Worm (Caenorhabditis elegans): Measurements from ENCODE around the gene srj-14.

Gene srj-14

DNA sequence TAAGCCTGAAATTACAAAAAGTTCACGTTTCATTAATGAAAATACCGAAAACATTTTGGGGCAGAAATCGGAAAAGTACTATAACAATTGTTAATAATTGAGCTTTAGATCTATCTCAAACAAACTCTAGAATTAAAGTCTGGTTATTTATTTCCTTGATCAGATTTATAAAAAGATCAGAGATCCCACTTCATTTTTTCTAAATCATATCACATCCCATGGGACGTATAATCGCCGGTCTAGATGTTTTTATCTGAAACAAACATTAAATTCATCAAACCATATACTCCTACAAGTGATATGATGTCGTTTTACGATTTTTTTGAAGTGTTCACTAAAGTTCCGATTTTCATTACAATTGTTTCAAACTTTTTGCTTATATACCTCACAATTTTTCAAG lies 42.2 kb downstream of the srj-14 start, which contains the start of gene str-41 (continued):
- TF ChIP-seq fos-1 (tag; optimal IDR thresholded peaks at IDR 0.05): no peak

DNA sequence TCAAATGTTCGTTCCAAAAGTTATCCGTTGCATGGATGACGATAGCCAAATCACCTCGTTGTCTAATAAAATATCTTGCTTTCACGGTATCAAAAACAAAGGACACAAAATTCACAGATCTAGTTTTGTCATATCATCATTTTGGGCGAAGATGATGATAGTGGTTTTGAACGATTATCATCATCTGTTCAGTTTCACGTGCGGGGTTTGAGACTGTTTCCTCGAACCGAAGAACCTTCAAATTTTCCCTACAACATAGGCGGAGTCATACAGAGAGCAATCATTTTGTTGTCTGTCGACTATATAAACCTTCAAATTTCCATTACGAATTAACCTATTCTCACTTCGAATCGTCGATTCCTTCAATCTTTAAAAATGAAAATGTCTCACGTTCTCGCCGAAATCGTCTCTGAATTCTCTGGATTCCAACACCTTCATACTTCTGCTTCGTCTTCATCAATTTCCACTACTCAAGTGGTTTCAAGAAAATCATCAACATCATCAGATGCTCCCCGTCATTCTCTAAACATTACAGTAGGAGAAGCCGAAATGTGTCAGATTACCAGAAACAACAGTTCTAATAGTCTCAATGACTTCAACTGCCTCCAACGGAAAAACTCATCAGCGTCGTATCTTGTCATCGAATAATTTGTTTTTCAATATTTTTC lies 43.7 kb downstream of the srj-14 start, which contains the start of gene F18E3.11:
Gene F18E3.11, plus strand, starts transcription at position 376 of the 668 bp plus-strand sequence.
- TF ChIP-seq nhr-25 (tag; optimal IDR thresholded peaks at IDR 0.05; ENCODE audit: borderline replicate concordance, insufficient read depth): peak; percentile 72
- peak; percentile 45 for TF ChIP-seq mxl-3 (GFP tag; optimal IDR thresholded peaks at IDR 0.05)
- TF ChIP-seq duxl-1 (tag; optimal IDR thresholded peaks at IDR 0.05; ENCODE audit: poor library complexity): peak; percentile 10
- peak; percentile 71 for TF ChIP-seq hlh-11 (tag; optimal IDR thresholded peaks at IDR 0.05)
- no peak for TF ChIP-seq F49E8.2 (tag; optimal IDR thresholded peaks at IDR 0.05; ENCODE audit: borderline replicate concordance)
- TF ChIP-seq dmd-6 (GFP tag; IDR thresholded peaks at IDR 0.05): peak; percentile 23; the same call in 1 of the 2 replicates
- TF ChIP-seq T26A8.4 (GFP tag; IDR thresholded peaks at IDR 0.05): 0 out of 2 replicates have a peak, but pooled peaks have one; percentile 35
- peak; percentile 76 for TF ChIP-seq nhr-48 (tag; optimal IDR thresholded peaks at IDR 0.05)
- TF ChIP-seq R02D3.7 (tag; optimal IDR thresholded peaks at IDR 0.05): no peak
- no peak for TF ChIP-seq madf-5 (GFP tag; IDR thresholded peaks at IDR 0.05)
- peak; percentile 75; the same call in 1 of the 2 replicates for TF ChIP-seq mdt-29 (GFP tag; IDR thresholded peaks at IDR 0.05)
- TF ChIP-seq mdl-1 (tag; optimal IDR thresholded peaks at IDR 0.05): peak in 1 of 2 experiments; percentile 69
- TF ChIP-seq hif-1 (tag; optimal IDR thresholded peaks at IDR 0.05): peak in 1 of 2 experiments; percentile 50
- 0 out of 2 replicates have a peak, but pooled peaks have one; percentile 29 for TF ChIP-seq tra-1 (GFP tag; IDR thresholded peaks at IDR 0.05)
- no peak for TF ChIP-seq ceh-62 (tag; optimal IDR thresholded peaks at IDR 0.05)
- peak; percentile 90 for TF ChIP-seq nhr-28 (tag; optimal IDR thresholded peaks at IDR 0.05)
- TF ChIP-seq attf-4 (tag; optimal IDR thresholded peaks at IDR 0.05): no peak
- peak; percentile 94 for TF ChIP-seq ama-1 (optimal IDR thresholded peaks at IDR 0.05)
- TF ChIP-seq aha-1 (tag): peak; percentile 77
- peak; percentile 65 for TF ChIP-seq hlh-30 (tag; optimal IDR thresholded peaks at IDR 0.05; ENCODE audit: insufficient read depth)
- TF ChIP-seq unc-62 (GFP tag; optimal IDR thresholded peaks at IDR 0.05 in 1 of 2): peak in 1 of 2 experiments; percentile 80
- no peak for TF ChIP-seq unc-62 (tag; optimal IDR thresholded peaks at IDR 0.05)

DNA sequence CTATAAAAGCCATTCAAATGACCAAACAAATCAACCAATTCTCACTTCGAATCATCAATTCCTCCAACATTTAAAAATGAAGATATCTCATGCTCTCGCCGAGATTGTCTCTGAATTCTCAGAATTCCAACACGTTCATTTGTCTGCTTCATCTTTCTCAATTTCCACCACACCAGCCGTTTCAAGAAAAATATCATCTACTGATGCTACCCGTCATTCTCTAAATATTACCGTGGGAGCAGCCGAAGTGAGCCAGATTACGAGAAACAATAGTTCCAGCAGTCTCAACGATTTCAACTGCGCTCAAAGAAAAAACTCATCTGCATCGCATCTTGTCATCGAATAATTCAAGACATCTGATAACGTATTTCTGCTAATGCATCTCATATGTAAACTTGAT lies 45.4 kb downstream of the srj-14 start, which contains the start of gene F18E3.12:
Gene F18E3.12, plus strand, starts transcription at position 77 of the 400 bp plus-strand sequence.
- no peak for TF ChIP-seq ceh-32 (tag; optimal IDR thresholded peaks at IDR 0.05; ENCODE audit: poor library complexity)
- peak; percentile 96 for TF ChIP-seq ama-1 (optimal IDR thresholded peaks at IDR 0.05)

DNA sequence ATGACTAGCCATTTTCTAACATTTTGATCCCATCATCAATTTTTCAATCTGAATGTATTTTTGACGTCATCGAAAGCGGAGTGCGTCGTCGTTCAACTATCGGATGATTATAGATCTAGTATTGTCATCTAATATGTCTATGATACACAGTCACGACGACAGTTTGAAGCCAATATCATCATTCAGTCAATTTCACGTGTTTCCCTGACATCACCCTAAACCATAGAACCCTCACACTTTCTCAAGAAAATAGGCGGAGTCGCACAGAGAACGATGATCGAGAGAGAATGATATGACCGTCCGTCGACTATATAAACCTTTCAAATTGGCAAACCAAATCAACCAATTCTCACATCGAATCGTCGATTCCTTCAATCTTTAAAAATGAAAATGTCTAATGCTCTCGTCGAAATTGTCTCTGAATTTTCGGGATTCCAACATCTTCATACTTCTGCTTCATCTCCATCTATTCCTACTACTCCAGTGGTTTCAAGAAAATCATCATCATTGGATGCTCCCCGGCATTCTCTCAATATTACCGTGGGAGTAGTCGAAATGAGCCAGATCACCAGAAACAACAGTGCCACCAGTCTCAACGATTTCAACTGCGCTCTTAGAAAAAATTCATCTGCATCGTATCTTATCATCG lies 46.4 kb downstream of the srj-14 start, which contains the start of gene F18E3.13:
Gene F18E3.13, plus strand, starts transcription at position 385 of the 649 bp plus-strand sequence.
- TF ChIP-seq tra-1 (GFP tag; IDR thresholded peaks at IDR 0.05) (no peak), nhr-42 (GFP tag; IDR thresholded peaks at IDR 0.05) (no peak), ceh-62 (tag; optimal IDR thresholded peaks at IDR 0.05) (no peak), F44E2.7 (GFP tag; IDR thresholded peaks at IDR 0.05) (no peak), cey-2 (tag; optimal IDR thresholded peaks at IDR 0.05; ENCODE audit: borderline replicate concordance, insufficient read depth) (peak; percentile 50), lin-39 (tag; optimal IDR thresholded peaks at IDR 0.05) (no peak), hlh-30 (tag; optimal IDR thresholded peaks at IDR 0.05; ENCODE audit: insufficient read depth) (peak; percentile 77), mxl-2 (GFP tag; conservative IDR thresholded peaks at IDR 0.05) (0 out of 2 replicates have a peak, but pooled peaks have one; percentile 22), nhr-48 (tag; optimal IDR thresholded peaks at IDR 0.05) (peak; percentile 91), daf-12 (tag; optimal IDR thresholded peaks at IDR 0.05) (no peak), fos-1 (tag; optimal IDR thresholded peaks at IDR 0.05) (no peak), aly-2 (tag; optimal IDR thresholded peaks at IDR 0.05) (no peak), hlh-11 (tag; optimal IDR thresholded peaks at IDR 0.05) (peak; percentile 84), Y48G9A.11 (GFP tag; IDR thresholded peaks at IDR 0.05) (no peak), Y5F2A.4 (GFP tag; optimal IDR thresholded peaks at IDR 0.05) (no peak), T26A8.4 (GFP tag; IDR thresholded peaks at IDR 0.05) (peak; percentile 45; the same call in 1 of the 2 replicates), lsy-2 (tag; optimal IDR thresholded peaks at IDR 0.05) (peak in 1 of 2 experiments; percentile 57), dmd-8 (GFP tag; IDR thresholded peaks at IDR 0.05) (no peak), hmg-1.1 (GFP tag; IDR thresholded peaks at IDR 0.05) (no peak), madf-9 (GFP tag; conservative IDR thresholded peaks at IDR 0.05) (peak; percentile 24; the same call in 1 of the 2 replicates), ceh-82 (tag; optimal IDR thresholded peaks at IDR 0.05) (no peak), hif-1 (tag; optimal IDR thresholded peaks at IDR 0.05) (peak; percentile 19 to 60), attf-4 (tag; optimal IDR thresholded peaks at IDR 0.05) (no peak), ceh-32 (tag; optimal IDR thresholded peaks at IDR 0.05; ENCODE audit: poor library complexity) (no peak), snpc-1.2 (GFP tag; IDR thresholded peaks at IDR 0.05) (no peak), dpl-1 (GFP tag; optimal IDR thresholded peaks at IDR 0.05) (peak; percentile 9), pqm-1 (tag; optimal IDR thresholded peaks at IDR 0.05) (no peak)

Measured in whole organism, L4 larva.